Fruit fly (Drosophila melanogaster) whole organism, pupa: Measurements from ENCODE around the gene Nadsyn.

Source experiments
- CG10348 ChIP-seq: fragments of 200-800 bp; sonication (Bioruptor generic); IDR thresholded peaks from 2 replicates; pipeline ENCODE4 v1.3.6; 2022; ENCODE audit warnings: missing biosample characterization, missing genetic modification characterization
- CG12605 ChIP-seq: fragments of 200-800 bp; sonication (Bioruptor generic); IDR thresholded peaks from 2 replicates; pipeline ENCODE4 v1.3.6; 2022; ENCODE audit warnings: missing biosample characterization, missing genetic modification characterization
- CG13204 ChIP-seq: fragments of 200-800 bp; sonication (Bioruptor generic); optimal IDR thresholded peaks from 2 replicates; lab custom pipeline; 2018; ENCODE audit warnings: missing biosample characterization, mild to moderate bottlenecking, missing genetic modification characterization, moderate library complexity
- CG14655 ChIP-seq: fragments of 200-800 bp; sonication (Bioruptor generic); optimal IDR thresholded peaks from 3 replicates; lab custom pipeline; 2017; ENCODE audit warnings: mild to moderate bottlenecking, missing biosample characterization, missing genetic modification reagents, missing genetic modification characterization
- CG15710 ChIP-seq: fragments of 200-800 bp; sonication (Bioruptor generic); optimal IDR thresholded peaks from 2 replicates; lab custom pipeline; 2018; ENCODE audit warnings: missing biosample characterization, mild to moderate bottlenecking, missing genetic modification characterization, moderate library complexity
- CG17806 ChIP-seq: fragments of 200-800 bp; sonication (Bioruptor generic); optimal IDR thresholded peaks from 2 replicates; lab custom pipeline; 2018; ENCODE audit warnings: missing biosample characterization, mild to moderate bottlenecking, missing genetic modification characterization, moderate library complexity
- CG32121 ChIP-seq: fragments of 200-800 bp; sonication (Bioruptor generic); IDR thresholded peaks from 2 replicates; pipeline ENCODE4 v1.3.6; 2022; ENCODE audit warnings: missing biosample characterization, missing genetic modification characterization
- CG34367 ChIP-seq: fragments of 200-800 bp; sonication (Bioruptor generic); optimal IDR thresholded peaks from 2 replicates; lab custom pipeline; 2018; ENCODE audit warnings: missing biosample characterization, mild to moderate bottlenecking, missing genetic modification characterization
- CG4496 ChIP-seq: fragments of 200-800 bp; sonication (Bioruptor generic); IDR thresholded peaks from 3 replicates; pipeline ENCODE4 v1.3.6; 2022; ENCODE audit warnings: missing biosample characterization, missing genetic modification characterization
- CG8159 ChIP-seq: fragments of 200-800 bp; sonication (Bioruptor generic); optimal IDR thresholded peaks from 3 replicates; lab custom pipeline; 2018; ENCODE audit warnings: missing biosample characterization, mild to moderate bottlenecking, missing genetic modification characterization, moderate library complexity
- CG8301 ChIP-seq: fragments of 200-800 bp; sonication (Bioruptor generic); optimal IDR thresholded peaks from 2 replicates; lab custom pipeline; 2018; ENCODE audit warnings: missing biosample characterization, mild to moderate bottlenecking, missing genetic modification characterization
- CG9948 ChIP-seq: fragments of 200-800 bp; sonication (Bioruptor generic); optimal IDR thresholded peaks from 2 replicates; lab custom pipeline; 2018; ENCODE audit warnings: missing biosample characterization, mild to moderate bottlenecking, missing genetic modification characterization, moderate library complexity
- D1 ChIP-seq: fragments of 200-800 bp; sonication (Bioruptor generic); optimal IDR thresholded peaks from 2 replicates; lab custom pipeline; 2018; ENCODE audit warnings: missing biosample characterization, mild to moderate bottlenecking, missing genetic modification characterization, moderate library complexity
- EcR ChIP-seq: fragments of 200-800 bp; sonication (Bioruptor generic); optimal IDR thresholded peaks from 3 replicates; lab custom pipeline; 2019; ENCODE audit warnings: missing biosample characterization, missing genetic modification characterization, mild to moderate bottlenecking, moderate library complexity, missing genetic modification reagents
- Ets98B ChIP-seq: fragments of 200-800 bp; sonication (Bioruptor generic); IDR thresholded peaks from 2 replicates; pipeline ENCODE4 v1.3.6; 2022; ENCODE audit warnings: missing biosample characterization, missing genetic modification characterization
- Pif1A ChIP-seq: fragments of 200-800 bp; sonication (Bioruptor generic); optimal IDR thresholded peaks from 3 replicates; lab custom pipeline; 2016; ENCODE audit warnings: missing biosample characterization, missing genetic modification characterization
- Pif1B ChIP-seq: fragments of 200-800 bp; sonication (Bioruptor generic); optimal IDR thresholded peaks from 3 replicates; lab custom pipeline; 2016; ENCODE audit warnings: missing biosample characterization, missing genetic modification characterization
- Snoo ChIP-seq: fragments of 200-800 bp; sonication (Bioruptor generic); optimal IDR thresholded peaks from 3 replicates; lab custom pipeline; 2017; ENCODE audit warnings: missing biosample characterization, mild to moderate bottlenecking, missing genetic modification characterization, inconsistent platforms
- fd96Ca ChIP-seq: fragments of 200-800 bp; sonication (Bioruptor generic); IDR thresholded peaks from 3 replicates; pipeline ENCODE4 v1.3.6; 2022; ENCODE audit warnings: missing biosample characterization, missing genetic modification characterization
- gl ChIP-seq: fragments of 200-800 bp; sonication (Bioruptor generic); optimal IDR thresholded peaks from 2 replicates; lab custom pipeline; 2018; ENCODE audit warnings: missing biosample characterization, mild to moderate bottlenecking, missing genetic modification characterization
- rn ChIP-seq: fragments of 200-800 bp; sonication (Bioruptor generic); IDR thresholded peaks from 2 replicates; pipeline ENCODE4 v1.3.6; 2022; ENCODE audit warnings: missing biosample characterization, missing genetic modification characterization

Nadsyn gene

DNA sequence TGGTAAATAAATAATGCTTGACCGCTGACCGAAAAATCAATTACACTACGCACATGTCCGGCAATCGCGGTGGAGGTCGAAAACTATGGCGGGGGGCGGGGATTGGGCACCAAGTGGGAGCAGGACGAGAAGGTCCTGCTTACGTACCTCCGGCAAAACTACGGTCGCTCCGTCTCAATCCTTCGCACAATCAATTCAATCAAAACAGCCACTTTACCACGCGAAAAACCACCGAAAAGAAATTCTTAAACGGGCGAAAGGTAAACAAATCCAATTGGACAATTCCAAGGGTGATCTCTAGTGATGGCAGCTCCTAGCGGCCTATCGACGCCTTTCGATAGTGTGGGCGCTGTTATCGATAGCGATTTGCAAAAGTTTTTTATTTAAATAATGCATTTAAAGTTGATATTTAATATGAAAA lies at the start of gene Nadsyn:
Gene Nadsyn, minus strand, starts transcription at position 304 of the 421 bp plus-strand sequence.
- TF ChIP-seq EcR (GFP tag; lab: Kevin White, UChicago) (no peak), Snoo (tag; lab: Kevin White, UChicago) (no peak), Pif1B (GFP tag; lab: Kevin White, UChicago) (no peak), rn (no peak), gl (tag; lab: Kevin White, UChicago) (no peak), CG32121 (GFP tag; lab: Robert Waterston, UW) (no peak), CG14655 (GFP tag; lab: Kevin White, UChicago) (no peak)

DNA sequence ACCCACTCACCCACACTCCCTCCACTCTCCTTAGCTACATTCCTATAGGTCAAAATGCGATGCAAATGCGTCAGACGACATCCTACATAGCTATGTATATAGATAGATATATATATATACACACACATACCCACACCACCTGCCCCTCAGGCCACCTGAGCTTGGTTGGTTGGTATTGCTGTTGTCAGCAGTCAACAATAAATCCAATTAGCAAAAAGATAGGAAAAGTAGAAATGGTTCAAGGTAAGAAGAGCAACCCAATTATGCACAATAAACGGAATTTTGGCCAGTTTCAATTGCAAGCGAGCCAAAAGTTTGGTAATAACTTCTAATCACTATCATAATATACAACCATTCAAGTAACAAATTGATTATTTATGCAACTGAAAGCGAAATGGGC lies 48.4 kb upstream of the Nadsyn start:
- TF ChIP-seq fd96Ca (GFP tag; lab: Robert Waterston, UW), result no peak
- no peak for TF ChIP-seq Snoo (tag; lab: Kevin White, UChicago)
- no peak for TF ChIP-seq Pif1A (GFP tag; lab: Kevin White, UChicago)
- TF ChIP-seq CG14655 (GFP tag; lab: Kevin White, UChicago), result no peak

- TF ChIP-seq Pif1B (GFP tag; lab: Kevin White, UChicago) (no peak), rn (no peak), CG15710 (tag; lab: Kevin White, UChicago) (no peak), CG34367 (no peak), CG4496 (GFP tag; lab: Robert Waterston, UW) (no peak), CG32121 (GFP tag; lab: Robert Waterston, UW) (no peak), Pif1A (GFP tag; lab: Kevin White, UChicago) (no peak), CG8301 (no peak), CG8159 (tag; lab: Kevin White, UChicago) (no peak)
Measured at dm6 chrX:13765217-13765616, 47.1 kb upstream of the Nadsyn start.

DNA sequence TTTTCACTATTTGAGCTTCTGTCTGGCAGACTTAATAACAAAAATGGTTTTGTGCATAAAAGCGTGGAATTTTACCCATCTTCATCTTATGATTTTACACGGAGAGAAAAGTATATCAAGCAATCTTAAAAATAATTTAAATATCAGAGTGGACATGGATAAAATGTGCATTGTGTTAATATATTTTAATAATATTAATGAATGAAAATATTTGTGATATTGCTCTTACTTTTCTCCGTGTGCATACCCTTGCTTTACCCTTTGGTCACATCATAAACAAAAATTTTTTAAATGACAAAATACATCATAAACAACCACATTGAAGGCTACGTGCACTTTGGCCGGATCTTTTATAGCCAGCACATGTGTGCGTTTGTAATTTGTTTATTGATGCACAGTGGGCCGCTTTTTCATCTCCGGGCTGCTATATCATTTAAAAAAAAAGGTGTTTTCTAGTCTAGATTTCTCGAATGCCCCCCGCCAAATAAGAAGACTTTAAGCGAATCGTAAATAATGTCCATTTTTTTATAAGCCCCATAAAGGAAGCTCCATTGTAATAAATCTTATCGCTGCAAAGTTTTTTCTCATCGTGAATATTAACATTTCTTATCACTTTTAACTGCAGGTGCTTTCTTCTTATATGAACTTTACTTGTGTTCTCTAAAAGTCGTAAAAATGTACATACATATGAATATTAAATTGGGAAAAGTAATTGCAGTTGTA lies 46.5 kb upstream of the Nadsyn start:
- TF ChIP-seq CG10348 (GFP tag; lab: Robert Waterston, UW) (no peak), CG8301 (peak; percentile 45), CG9948 (tag; lab: Kevin White, UChicago) (peak; percentile 47), gl (tag; lab: Kevin White, UChicago) (no peak), CG8159 (tag; lab: Kevin White, UChicago) (peak; percentile 37), Ets98B (GFP tag; lab: Robert Waterston, UW) (0 out of 2 replicates have a peak, but pooled peaks have one; percentile 48), CG17806 (tag; lab: Kevin White, UChicago) (peak; percentile 44), CG4496 (GFP tag; lab: Robert Waterston, UW) (peak; percentile 58; the same call in 2 of the 3 replicates), Pif1B (GFP tag; lab: Kevin White, UChicago) (peak; percentile 4), CG13204 (GFP tag; lab: Kevin White, UChicago) (no peak), fd96Ca (GFP tag; lab: Robert Waterston, UW) (peak; percentile 58; the same call in 1 of the 3 replicates), D1 (tag; lab: Kevin White, UChicago) (peak; percentile 39), Snoo (tag; lab: Kevin White, UChicago) (peak; percentile 20), CG34367 (peak; percentile 46), CG12605 (GFP tag; lab: Robert Waterston, UW) (no peak), Pif1A (GFP tag; lab: Kevin White, UChicago) (no peak), CG14655 (GFP tag; lab: Kevin White, UChicago) (peak; percentile 50), EcR (GFP tag; lab: Kevin White, UChicago) (no peak), CG32121 (GFP tag; lab: Robert Waterston, UW) (peak; percentile 38), CG15710 (tag; lab: Kevin White, UChicago) (peak; percentile 29), rn (0 out of 2 replicates have a peak, but pooled peaks have one; percentile 31)

DNA sequence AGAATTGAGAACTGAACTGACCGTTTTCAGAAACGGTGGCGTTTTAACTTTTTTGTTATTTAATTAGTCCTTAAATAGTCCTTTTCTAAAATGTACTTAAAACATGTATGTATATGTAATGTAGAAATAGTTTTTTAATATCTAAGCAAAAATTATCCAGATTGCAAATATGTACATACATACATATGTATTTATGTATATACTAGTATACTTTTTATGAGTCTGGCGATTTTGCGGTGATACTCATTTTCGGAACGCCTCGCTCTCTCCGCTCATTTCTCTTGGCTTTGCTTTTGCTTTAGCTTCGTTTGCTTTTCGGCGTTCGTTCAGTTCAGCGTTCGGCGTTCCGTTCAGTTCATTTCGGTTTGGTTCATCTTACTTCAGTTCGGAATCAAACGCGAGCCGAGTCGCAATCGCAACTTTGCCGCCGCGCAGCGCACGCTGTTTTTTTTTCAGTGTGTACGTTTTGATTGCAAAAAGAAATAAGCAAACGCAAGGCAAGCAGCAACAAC lies 44.3 kb upstream of the Nadsyn start, which contains the start of gene rdgB:
Gene rdgB, plus strand, starts transcription at position 381 of the 512 bp plus-strand sequence.
- TF ChIP-seq CG9948 (tag; lab: Kevin White, UChicago) (peak; percentile 81), CG14655 (GFP tag; lab: Kevin White, UChicago) (peak; percentile 92), Snoo (tag; lab: Kevin White, UChicago) (peak; percentile 71), EcR (GFP tag; lab: Kevin White, UChicago) (peak; percentile 38), CG15710 (tag; lab: Kevin White, UChicago) (peak; percentile 81), CG13204 (GFP tag; lab: Kevin White, UChicago) (peak; percentile 64), Pif1B (GFP tag; lab: Kevin White, UChicago) (peak; percentile 61), CG12605 (GFP tag; lab: Robert Waterston, UW) (peak; percentile 66; the same call in 1 of the 2 replicates), CG4496 (GFP tag; lab: Robert Waterston, UW) (peak; percentile 69), rn (peak; percentile 27; the same call in 1 of the 2 replicates), fd96Ca (GFP tag; lab: Robert Waterston, UW) (peak; percentile 55; the same call in 1 of the 3 replicates), CG10348 (GFP tag; lab: Robert Waterston, UW) (no peak), Ets98B (GFP tag; lab: Robert Waterston, UW) (peak; percentile 73), CG17806 (tag; lab: Kevin White, UChicago) (peak; percentile 62), CG34367 (peak; percentile 63), D1 (tag; lab: Kevin White, UChicago) (no peak), CG8159 (tag; lab: Kevin White, UChicago) (peak; percentile 86), gl (tag; lab: Kevin White, UChicago) (peak; percentile 22), CG8301 (peak; percentile 83), Pif1A (GFP tag; lab: Kevin White, UChicago) (peak; percentile 23), CG32121 (GFP tag; lab: Robert Waterston, UW) (peak; percentile 64)
